Worm (Caenorhabditis elegans) whole organism, L3 larva: ENCODE results near the gene ced-10.

Experiments
- R02D3.7 ChIP-seq: fragments of 150-350 bp; optimal IDR thresholded peaks from 2 replicates; lab custom pipeline; 2014; ENCODE audit warnings: missing biosample characterization, missing genetic modification characterization
- ZK546.5 ChIP-seq: sonication (generic microtip); optimal IDR thresholded peaks from 2 replicates; lab custom pipeline; 2017; ENCODE audit warnings: missing biosample characterization, missing genetic modification characterization
- aly-2 ChIP-seq: fragments of 150-350 bp; optimal IDR thresholded peaks from 2 replicates; lab custom pipeline; 2014; ENCODE audit warnings: missing biosample characterization, missing genetic modification characterization
- ama-1 ChIP-seq: fragments of 150-350 bp; optimal IDR thresholded peaks from 2 replicates; lab custom pipeline; 2018
- ceh-16 ChIP-seq: sonication (generic microtip); optimal IDR thresholded peaks from 2 replicates; lab custom pipeline; 2017; ENCODE audit warnings: missing biosample characterization, missing genetic modification characterization
- ceh-9 ChIP-seq: sonication (generic microtip); optimal IDR thresholded peaks from 2 replicates; lab custom pipeline; 2018; ENCODE audit warnings: missing biosample characterization, missing genetic modification characterization
- daf-12 ChIP-seq: fragments of 150-350 bp; optimal IDR thresholded peaks from 2 replicates; lab custom pipeline; 2014; ENCODE audit warnings: missing biosample characterization, missing genetic modification reagents, missing genetic modification characterization
- egl-5 ChIP-seq: fragments of 150-350 bp; optimal IDR thresholded peaks from 2 replicates; lab custom pipeline; 2017; ENCODE audit warnings: missing biosample characterization, missing genetic modification reagents, missing genetic modification characterization, inconsistent platforms
- elt-2 ChIP-seq: sonication (generic microtip); optimal IDR thresholded peaks from 2 replicates; lab custom pipeline; 2016; ENCODE audit warnings: missing genetic modification reagents, mild to moderate bottlenecking, missing genetic modification characterization, missing compliant biosample characterization
- elt-3 ChIP-seq, 3 experiments: fragments of 150-350 bp in 1 of 3; sonication (generic microtip) in 2 of 3; optimal IDR thresholded peaks; 2 replicates in 2 of 3; 4 replicates in 1 of 3; lab custom pipeline; 2014 to 2017; ENCODE audit warnings: missing biosample characterization in 3 of 3, missing genetic modification characterization in 3 of 3
- fos-1 ChIP-seq: fragments of 150-350 bp; optimal IDR thresholded peaks from 2 replicates; lab custom pipeline; 2014; ENCODE audit warnings: missing biosample characterization, missing genetic modification characterization
- hmg-11 ChIP-seq: sonication (generic microtip); optimal IDR thresholded peaks from 2 replicates; lab custom pipeline; 2016; ENCODE audit warnings: missing genetic modification characterization, missing compliant biosample characterization
- jun-1 ChIP-seq: fragments of 150-350 bp; optimal IDR thresholded peaks from 2 replicates; lab custom pipeline; 2014; ENCODE audit warnings: missing biosample characterization, missing genetic modification reagents, missing genetic modification characterization
- lin-15B ChIP-seq: fragments of 150-350 bp; optimal IDR thresholded peaks from 2 replicates; lab custom pipeline; 2014; ENCODE audit warnings: missing biosample characterization, missing genetic modification characterization
- lin-39 ChIP-seq: fragments of 150-350 bp; optimal IDR thresholded peaks from 2 replicates; lab custom pipeline; 2018; ENCODE audit warnings: missing biosample characterization, missing genetic modification reagents, missing genetic modification characterization
- mdl-1 ChIP-seq: fragments of 150-350 bp; optimal IDR thresholded peaks from 2 replicates; lab custom pipeline; 2014; ENCODE audit warnings: missing biosample characterization, missing genetic modification characterization
- mml-1 ChIP-seq: fragments of 150-350 bp; sonication (generic microtip); optimal IDR thresholded peaks from 3 replicates; lab custom pipeline; 2014; ENCODE audit warnings: missing biosample characterization, missing genetic modification characterization
- nfya-1 ChIP-seq: sonication (generic microtip); optimal IDR thresholded peaks from 2 replicates; lab custom pipeline; 2017; ENCODE audit warnings: missing genetic modification characterization, mild to moderate bottlenecking, missing compliant biosample characterization, antibody characterized with exemption, moderate library complexity; ENCODE audit not compliant: insufficient read depth
- nhr-12 ChIP-seq: fragments of 150-350 bp; optimal IDR thresholded peaks from 2 replicates; lab custom pipeline; 2014; ENCODE audit warnings: missing biosample characterization, missing genetic modification characterization
- nhr-237 ChIP-seq: fragments of 150-350 bp; optimal IDR thresholded peaks from 2 replicates; lab custom pipeline; 2014; ENCODE audit warnings: missing biosample characterization, missing genetic modification characterization
- nhr-28 ChIP-seq: fragments of 150-350 bp; optimal IDR thresholded peaks from 2 replicates; lab custom pipeline; 2014; ENCODE audit warnings: missing biosample characterization, missing genetic modification characterization
- nhr-43 ChIP-seq: sonication (generic microtip); optimal IDR thresholded peaks from 2 replicates; lab custom pipeline; 2016; ENCODE audit warnings: mild to moderate bottlenecking, missing genetic modification characterization, missing compliant biosample characterization; ENCODE audit not compliant: poor library complexity, severe bottlenecking
- nhr-76 ChIP-seq: fragments of 150-350 bp; sonication (generic microtip); optimal IDR thresholded peaks from 5 replicates; lab custom pipeline; 2014; ENCODE audit warnings: missing biosample characterization, missing genetic modification characterization
- pha-4 ChIP-seq: fragments of 150-350 bp; optimal IDR thresholded peaks from 2 replicates; lab custom pipeline; 2014; ENCODE audit warnings: missing biosample characterization, missing genetic modification reagents, missing genetic modification characterization
- sea-2 ChIP-seq: fragments of 150-350 bp; sonication (generic microtip); optimal IDR thresholded peaks from 4 replicates; lab custom pipeline; 2014; ENCODE audit warnings: missing biosample characterization, missing genetic modification reagents, missing genetic modification characterization
- snpc-4 ChIP-seq: fragments of 150-350 bp; optimal IDR thresholded peaks from 2 replicates; lab custom pipeline; 2014; ENCODE audit warnings: missing biosample characterization, missing genetic modification characterization
- tbx-2 ChIP-seq: sonication (generic microtip); optimal IDR thresholded peaks from 2 replicates; lab custom pipeline; 2016; ENCODE audit warnings: mild to moderate bottlenecking, missing genetic modification characterization, missing compliant biosample characterization
- unc-62 ChIP-seq: fragments of 150-350 bp; sonication (generic microtip); optimal IDR thresholded peaks from 4 replicates; lab custom pipeline; 2014; ENCODE audit warnings: missing biosample characterization, missing genetic modification reagents, missing genetic modification characterization
- zag-1 ChIP-seq: fragments of 150-350 bp; optimal IDR thresholded peaks from 2 replicates; lab custom pipeline; 2014; ENCODE audit warnings: missing biosample characterization, missing genetic modification characterization
- ztf-11 ChIP-seq: fragments of 150-350 bp; optimal IDR thresholded peaks from 2 replicates; lab custom pipeline; 2014; ENCODE audit warnings: missing biosample characterization, missing genetic modification characterization

ced-10 gene

DNA sequence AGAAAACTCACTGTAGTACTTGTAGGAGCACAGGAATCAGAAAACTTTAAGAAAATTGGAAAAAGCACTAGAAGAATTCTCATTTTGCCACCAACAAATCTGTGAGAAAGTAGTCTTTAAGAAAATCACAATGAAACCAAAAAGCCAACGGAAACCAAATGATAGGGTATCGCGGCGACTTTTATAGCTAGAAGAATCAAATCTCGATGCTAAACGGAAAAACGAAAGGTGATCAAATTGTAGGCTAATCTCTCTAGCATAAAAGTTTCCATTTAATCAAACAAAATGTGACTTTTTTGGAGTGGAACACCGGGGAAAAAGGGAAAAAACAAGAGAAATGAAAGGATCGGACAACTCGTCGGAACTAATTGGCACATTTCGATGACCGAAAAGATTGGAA lies 13.0 kb downstream of the ced-10 start, which contains the start of gene C09G12.17:
C09G12.17 (minus strand) TSS at position 101 of the 400 bp plus-strand sequence.
- no peak for TF ChIP-seq lin-39 (tag; lab: Kevin White, UChicago)
- TF ChIP-seq mml-1 (tag; lab: Kevin White, UChicago) = no peak
- no peak for TF ChIP-seq nfya-1 (tag; lab: Kevin White, UChicago)
- TF ChIP-seq fos-1 (tag; lab: Kevin White, UChicago) = no peak
- no peak for TF ChIP-seq ceh-9 (tag; lab: Kevin White, UChicago)
- TF ChIP-seq elt-2 (tag; lab: Kevin White, UChicago) = no peak
- TF ChIP-seq, all 47 proteins: peak for 0

DNA sequence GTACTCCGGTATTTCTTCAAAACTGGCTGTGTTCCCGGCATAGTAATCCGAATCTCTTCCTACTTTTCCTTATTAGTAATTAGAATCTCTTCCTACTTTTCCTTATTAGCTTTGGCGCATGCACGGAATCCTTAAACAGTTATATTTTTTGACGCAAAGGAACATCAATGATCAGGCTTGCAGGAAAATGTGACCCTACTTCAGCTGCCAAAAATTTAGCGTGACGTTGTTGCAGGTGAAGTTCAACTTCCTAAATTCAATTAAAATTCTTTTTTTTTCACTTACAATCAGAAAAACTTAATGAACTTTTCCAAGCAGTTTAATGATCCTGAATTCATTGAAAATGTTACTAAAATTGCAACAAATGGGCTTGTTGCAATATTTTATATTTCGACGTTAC lies 16.0 kb downstream of the ced-10 start, which contains the start of gene srz-79:
srz-79 (plus strand) TSS at position 301 of the 400 bp plus-strand sequence.
- TF ChIP-seq fos-1 (tag; lab: Kevin White, UChicago) = no peak
- TF ChIP-seq jun-1 = no peak
- TF ChIP-seq aly-2 = no peak
- TF ChIP-seq zag-1 (tag; lab: Kevin White, UChicago) = no peak
- TF ChIP-seq nhr-43 (tag; lab: Kevin White, UChicago) = no peak
- no peak for TF ChIP-seq nhr-76 (tag; lab: Kevin White, UChicago)
- TF ChIP-seq sea-2 (GFP tag; lab: Kevin White, UChicago) = no peak
- TF ChIP-seq lin-15B (tag; lab: Kevin White, UChicago) = no peak
- no peak for TF ChIP-seq unc-62 (GFP tag; lab: Kevin White, UChicago)
- TF ChIP-seq pha-4 = no peak
- no peak for TF ChIP-seq egl-5 (tag; lab: Kevin White, UChicago)
- no peak for TF ChIP-seq elt-2 (tag; lab: Kevin White, UChicago)
- no peak for TF ChIP-seq mdl-1 (tag; lab: Kevin White, UChicago)
- TF ChIP-seq snpc-4 (tag; lab: Kevin White, UChicago) = no peak

DNA sequence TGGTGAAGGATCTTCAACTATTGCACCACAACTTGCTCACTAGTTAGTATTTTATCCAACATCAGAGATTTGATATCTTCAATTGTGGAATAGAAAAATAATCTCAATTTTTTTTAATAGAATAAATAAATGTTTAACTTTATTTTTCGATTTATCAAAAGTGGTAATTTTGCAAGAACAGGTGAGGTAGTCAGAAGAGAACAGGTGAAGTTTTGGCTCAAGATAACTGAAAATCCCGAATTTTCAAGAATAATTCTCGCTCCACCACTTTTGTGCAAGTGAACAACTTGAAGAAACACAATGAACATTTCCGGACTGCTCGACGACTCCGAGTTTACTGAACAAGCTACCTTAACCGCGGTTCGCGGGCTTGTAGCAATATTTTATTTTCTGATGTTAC lies 17.9 kb downstream of the ced-10 start, which contains the start of gene srz-78:
srz-78 (plus strand) TSS at position 301 of the 400 bp plus-strand sequence.
- TF ChIP-seq ztf-11 (tag; lab: Kevin White, UChicago) (no peak), hmg-11 (tag; lab: Kevin White, UChicago) (no peak), ama-1 (lab: Kevin White, UChicago) (no peak), nhr-237 (no peak)
- TF ChIP-seq, all 47 proteins: peak for 0

DNA sequence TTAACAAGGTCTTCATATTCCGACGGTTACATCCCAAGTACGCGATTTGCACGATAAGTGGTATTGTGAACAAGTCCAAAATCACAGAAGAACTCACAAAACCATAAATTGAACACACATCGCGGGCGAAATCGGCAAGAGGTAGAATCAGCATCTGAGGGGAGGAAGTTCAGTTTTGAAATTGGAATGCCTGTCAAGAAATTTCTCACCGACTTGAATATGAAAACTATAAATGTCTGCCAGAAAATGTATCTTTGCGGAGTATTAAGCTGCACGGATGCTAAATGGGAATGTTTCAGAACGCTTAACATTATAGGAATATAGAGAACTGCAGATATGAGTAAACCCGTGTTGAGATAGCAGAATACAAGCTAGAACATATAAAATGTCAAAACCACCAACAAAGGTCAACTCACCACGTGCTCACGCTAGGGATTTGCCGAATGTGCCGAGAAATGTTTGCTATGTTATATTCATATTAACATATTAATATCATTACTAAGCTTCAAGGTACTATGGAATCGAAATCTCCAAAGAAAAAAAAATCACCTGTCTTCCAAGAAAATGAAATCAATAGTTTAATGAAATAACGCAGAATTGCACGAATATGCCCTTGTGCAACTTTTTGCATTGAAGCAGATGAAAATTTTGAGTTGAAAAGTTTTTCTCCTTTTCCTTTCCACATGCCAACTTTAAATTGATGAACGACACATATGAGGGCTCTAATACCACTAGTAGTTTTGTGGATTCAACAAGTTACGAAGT lies 26.9 kb downstream of the ced-10 start, which contains the start of gene srz-82:
srz-82 (plus strand) TSS at position 701 of the 765 bp plus-strand sequence.
- no peak for TF ChIP-seq ceh-16 (tag; lab: Kevin White, UChicago)
- no peak for TF ChIP-seq lin-39 (tag; lab: Kevin White, UChicago)
- no peak for TF ChIP-seq tbx-2 (tag; lab: Kevin White, UChicago)
- TF ChIP-seq unc-62 (GFP tag; lab: Kevin White, UChicago) = no peak
- no peak for TF ChIP-seq nhr-76 (tag; lab: Kevin White, UChicago)
- no peak for TF ChIP-seq aly-2
- TF ChIP-seq lin-15B (tag; lab: Kevin White, UChicago) = no peak
- no peak for TF ChIP-seq nfya-1 (tag; lab: Kevin White, UChicago)
- no peak for TF ChIP-seq pha-4
- no peak for TF ChIP-seq egl-5 (tag; lab: Kevin White, UChicago)

DNA sequence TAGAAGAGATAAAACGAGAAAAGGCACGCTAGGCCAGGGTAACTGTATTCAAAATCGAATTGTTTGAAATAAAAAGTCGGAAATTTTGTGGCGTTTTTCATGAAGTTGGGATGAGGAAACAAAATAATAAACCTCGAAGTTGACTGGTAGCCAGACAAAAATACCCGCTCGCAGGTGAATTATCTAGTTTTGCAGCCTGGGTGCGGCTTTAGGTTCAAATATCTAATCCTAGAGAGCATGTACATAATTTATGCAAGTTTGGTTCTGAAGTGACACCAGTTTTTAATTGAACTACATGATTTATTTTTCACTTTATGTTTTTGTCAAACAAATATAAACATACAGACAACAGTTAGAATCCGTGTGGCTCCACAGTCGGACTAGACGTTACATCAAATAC lies 27.6 kb downstream of the ced-10 start, which contains the start of gene srz-37:
srz-37 (minus strand) TSS at position 101 of the 400 bp plus-strand sequence.
- no peak for TF ChIP-seq nhr-76 (tag; lab: Kevin White, UChicago)
- TF ChIP-seq nhr-43 (tag; lab: Kevin White, UChicago) = no peak
- no peak for TF ChIP-seq R02D3.7
- no peak for TF ChIP-seq mdl-1 (tag; lab: Kevin White, UChicago)
- no peak for TF ChIP-seq ama-1 (lab: Kevin White, UChicago)

DNA sequence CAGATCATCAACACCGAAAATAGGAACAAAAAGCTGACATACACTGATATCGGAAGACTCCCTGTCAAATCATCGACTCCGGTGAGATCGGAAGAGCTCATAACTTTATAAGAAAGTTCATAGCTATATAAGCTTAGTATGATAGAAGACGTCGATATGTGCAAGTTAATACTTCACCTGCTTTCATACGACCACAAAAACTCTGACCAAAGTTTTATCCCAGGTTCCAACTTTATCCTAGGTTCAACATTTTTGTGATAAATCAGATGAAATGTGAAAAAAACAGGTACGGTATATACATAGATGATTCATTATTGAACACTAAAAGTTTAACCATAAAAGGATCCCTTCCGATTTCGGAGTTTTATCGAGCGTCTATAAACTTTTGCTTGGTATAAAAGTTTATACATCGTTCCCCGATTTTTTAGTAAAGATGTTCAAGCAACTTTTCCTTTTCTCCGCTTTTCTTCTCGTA lies 30.4 kb downstream of the ced-10 start, which contains the start of the genes srz-70 and C09G12.5:
srz-70 (minus strand) TSS at position 101 of the 475 bp plus-strand sequence.
C09G12.5 (plus strand) TSS at position 425 of the 475 bp plus-strand sequence.
- TF ChIP-seq R02D3.7 (no peak), nhr-12 (tag; lab: Kevin White, UChicago) (no peak), elt-3 (tag; optimal IDR thresholded peaks at IDR 0.05; lab: Kevin White, UChicago) (no peak), ceh-16 (tag; lab: Kevin White, UChicago) (no peak), daf-12 (no peak), fos-1 (tag; lab: Kevin White, UChicago) (no peak), ZK546.5 (tag; lab: Kevin White, UChicago) (no peak), nfya-1 (tag; lab: Kevin White, UChicago) (no peak), nhr-28 (tag; lab: Kevin White, UChicago) (no peak), ceh-9 (tag; lab: Kevin White, UChicago) (no peak)
